Fruit fly (Drosophila melanogaster) whole organism, embryonic: ENCODE measurements around the gene BORCS6.
A peak's percentile ranks its signal among the peaks of the same experiment; 100 is the strongest.

ENCODE experiments used
- Atf-2 ChIP-seq: fragments of 200-800 bp; sonication (Bioruptor generic); optimal IDR thresholded peaks from 2 replicates; lab custom pipeline; 2016; ENCODE audit warnings: missing biosample characterization, missing genetic modification characterization
- BEAF-32 ChIP-seq: fragments of 200-800 bp; sonication (Bioruptor generic); optimal IDR thresholded peaks from 3 replicates; lab custom pipeline; 2017; ENCODE audit warnings: missing biosample characterization, missing genetic modification characterization, mild to moderate bottlenecking, moderate library complexity, missing genetic modification reagents
- Blimp-1 ChIP-seq: fragments of 200-800 bp; sonication (Bioruptor generic); optimal IDR thresholded peaks from 3 replicates; lab custom pipeline; 2018; ENCODE audit warnings: missing biosample characterization, missing genetic modification characterization, mild to moderate bottlenecking, moderate library complexity, missing genetic modification reagents
- CG10543 ChIP-seq: fragments of 200-800 bp; sonication (Bioruptor generic); optimal IDR thresholded peaks from 3 replicates; lab custom pipeline; 2017; ENCODE audit warnings: missing biosample characterization, mild to moderate bottlenecking, missing genetic modification characterization, moderate library complexity
- CG14050 ChIP-seq: fragments of 200-800 bp; sonication (Bioruptor generic); IDR thresholded peaks from 3 replicates; pipeline ENCODE4 v1.3.6; 2022; ENCODE audit warnings: missing biosample characterization, missing genetic modification characterization
- CG14441 ChIP-seq: fragments of 200-800 bp; sonication (Bioruptor generic); IDR thresholded peaks from 2 replicates; pipeline ENCODE4 v1.3.6; 2022; ENCODE audit warnings: missing biosample characterization, missing genetic modification characterization
- CG15073 ChIP-seq: fragments of 200-800 bp; sonication (Bioruptor generic); optimal IDR thresholded peaks from 2 replicates; lab custom pipeline; 2016; ENCODE audit warnings: missing biosample characterization, missing genetic modification characterization
- CG16779 ChIP-seq: fragments of 200-800 bp; sonication (Bioruptor generic); IDR thresholded peaks from 2 replicates; pipeline ENCODE4 v1.3.6; 2022; ENCODE audit warnings: missing biosample characterization, missing genetic modification characterization
- CG17359 ChIP-seq: fragments of 200-800 bp; sonication (Bioruptor generic); optimal IDR thresholded peaks from 3 replicates; lab custom pipeline; 2018; ENCODE audit warnings: missing biosample characterization, mild to moderate bottlenecking, missing genetic modification characterization, moderate library complexity
- CG18011 ChIP-seq: fragments of 200-800 bp; sonication (Bioruptor generic); optimal IDR thresholded peaks from 2 replicates; lab custom pipeline; 2017; ENCODE audit warnings: missing biosample characterization, missing genetic modification characterization, mild to moderate bottlenecking, moderate library complexity, missing genotype
- CG18262 ChIP-seq: fragments of 200-800 bp; optimal IDR thresholded peaks from 3 replicates; lab custom pipeline; 2019; ENCODE audit warnings: missing biosample characterization, mild to moderate bottlenecking, missing genetic modification characterization, moderate library complexity
- CG2678 ChIP-seq: fragments of 200-800 bp; sonication (Bioruptor generic); optimal IDR thresholded peaks from 3 replicates; lab custom pipeline; 2019; ENCODE audit warnings: missing biosample characterization, mild to moderate bottlenecking, missing genetic modification characterization, moderate library complexity
- CG3163 ChIP-seq: fragments of 200-800 bp; sonication (Bioruptor generic); optimal IDR thresholded peaks from 3 replicates; lab custom pipeline; 2016; ENCODE audit warnings: missing biosample characterization, missing genetic modification characterization
- CG34376 ChIP-seq: fragments of 200-800 bp; sonication (Bioruptor generic); optimal IDR thresholded peaks from 2 replicates; lab custom pipeline; 2018; ENCODE audit warnings: missing biosample characterization, mild to moderate bottlenecking, missing genetic modification characterization
- CG34422 ChIP-seq: fragments of 200-800 bp; sonication (Bioruptor generic); IDR thresholded peaks from 3 replicates; pipeline ENCODE4 v1.3.6; 2022; ENCODE audit warnings: missing biosample characterization, missing genetic modification characterization
- CG3726 ChIP-seq: fragments of 200-800 bp; sonication (Bioruptor generic); IDR thresholded peaks from 3 replicates; pipeline ENCODE4, ENCODE4 v1.3.6; 2022; ENCODE audit warnings: missing biosample characterization, missing genetic modification characterization
- CG43689 ChIP-seq: fragments of 200-800 bp; sonication (Bioruptor generic); IDR thresholded peaks from 2 replicates; pipeline ENCODE4 v1.3.6; 2022; ENCODE audit warnings: missing biosample characterization, missing genetic modification characterization
- CG4404 ChIP-seq: fragments of 200-800 bp; sonication (Bioruptor generic); IDR thresholded peaks from 2 replicates; pipeline ENCODE4 v1.3.6; 2022; ENCODE audit warnings: missing biosample characterization, missing genetic modification characterization
- CG4707 ChIP-seq: fragments of 200-800 bp; sonication (Bioruptor generic); optimal IDR thresholded peaks from 2 replicates; lab custom pipeline; 2018; ENCODE audit warnings: missing biosample characterization, mild to moderate bottlenecking, missing genetic modification characterization, moderate library complexity
- CG8478 ChIP-seq: fragments of >200 bp; optimal IDR thresholded peaks from 2 replicates; lab custom pipeline; 2018
- CG8944 ChIP-seq: fragments of 200-800 bp; sonication (Bioruptor generic); optimal IDR thresholded peaks from 3 replicates; lab custom pipeline; 2016; ENCODE audit warnings: missing biosample characterization, missing genetic modification characterization
- CTCF ChIP-seq: fragments of 200-800 bp; sonication (Bioruptor generic); optimal IDR thresholded peaks from 2 replicates; lab custom pipeline; 2017; ENCODE audit warnings: missing biosample characterization, mild to moderate bottlenecking, missing genetic modification characterization, moderate library complexity
- Chrac-16 ChIP-seq: fragments of 200-800 bp; sonication (Bioruptor generic); optimal IDR thresholded peaks from 3 replicates; lab custom pipeline; 2016; ENCODE audit warnings: missing biosample characterization, missing genetic modification characterization
- CoRest ChIP-seq: fragments of 200-800 bp; sonication (Bioruptor generic); optimal IDR thresholded peaks from 3 replicates; lab custom pipeline; 2018; ENCODE audit warnings: missing biosample characterization, mild to moderate bottlenecking, missing genetic modification characterization, moderate library complexity
- Dek ChIP-seq: fragments of 200-800 bp; sonication (Bioruptor generic); optimal IDR thresholded peaks from 3 replicates; lab custom pipeline; 2019; ENCODE audit warnings: missing biosample characterization, mild to moderate bottlenecking, missing genetic modification characterization, moderate library complexity
- E2f2 ChIP-seq: fragments of 200-800 bp; sonication (Bioruptor generic); IDR thresholded peaks from 2 replicates; pipeline ENCODE4 v1.3.6; 2022; ENCODE audit warnings: missing biosample characterization, missing genetic modification characterization
- Ets97D ChIP-seq: fragments of 200-800 bp; sonication (Bioruptor generic); optimal IDR thresholded peaks from 3 replicates; lab custom pipeline; 2016; ENCODE audit warnings: missing biosample characterization, missing genetic modification characterization
- Hand ChIP-seq: fragments of 200-800 bp; sonication (Bioruptor generic); optimal IDR thresholded peaks from 2 replicates; lab custom pipeline; 2017; ENCODE audit warnings: mild to moderate bottlenecking, missing biosample characterization, missing genetic modification reagents, missing genetic modification characterization
- HmgZ ChIP-seq: fragments of 200-800 bp; sonication (Bioruptor generic); optimal IDR thresholded peaks from 2 replicates; lab custom pipeline; 2018; ENCODE audit warnings: missing biosample characterization, mild to moderate bottlenecking, missing genetic modification characterization
- Hr39 ChIP-seq: fragments of >200 bp; optimal IDR thresholded peaks from 2 replicates; lab custom pipeline; 2017
- Jarid2 ChIP-seq: fragments of 200-800 bp; sonication (Bioruptor generic); optimal IDR thresholded peaks from 3 replicates; lab custom pipeline; 2017; ENCODE audit warnings: mild to moderate bottlenecking, missing biosample characterization, missing genetic modification reagents, missing genetic modification characterization
- MBD-R2 ChIP-seq: fragments of 200-800 bp; sonication (Bioruptor generic); IDR thresholded peaks from 2 replicates; pipeline ENCODE4 v1.3.6; 2022; ENCODE audit warnings: missing biosample characterization, missing genetic modification characterization
- Nf-YC ChIP-seq: fragments of 200-800 bp; optimal IDR thresholded peaks from 3 replicates; lab custom pipeline; 2019; ENCODE audit warnings: missing biosample characterization, mild to moderate bottlenecking, missing genetic modification characterization, moderate library complexity
- Ravus ChIP-seq: fragments of 200-800 bp; sonication (Bioruptor generic); IDR thresholded peaks from 2 replicates; pipeline ENCODE4 v1.3.6; 2022; ENCODE audit warnings: missing biosample characterization, missing genetic modification characterization
- Sry-β ChIP-seq: fragments of 200-800 bp; sonication (Bioruptor generic); optimal IDR thresholded peaks from 2 replicates; lab custom pipeline; 2018; ENCODE audit warnings: missing biosample characterization, mild to moderate bottlenecking, missing genetic modification characterization, moderate library complexity
- ab ChIP-seq: fragments of 200-800 bp; sonication (Bioruptor generic); optimal IDR thresholded peaks from 2 replicates; lab custom pipeline; 2016; ENCODE audit warnings: missing biosample characterization, missing genetic modification characterization
- aop ChIP-seq: fragments of 200-800 bp; sonication (Bioruptor generic); IDR thresholded peaks from 2 replicates; pipeline ENCODE4 v1.3.6; 2022; ENCODE audit warnings: missing biosample characterization, missing genetic modification characterization
- crc ChIP-seq: fragments of 200-800 bp; sonication (Bioruptor generic); optimal IDR thresholded peaks from 2 replicates; lab custom pipeline; 2016; ENCODE audit warnings: missing biosample characterization, missing genetic modification characterization
- dan ChIP-seq: fragments of 200-800 bp; sonication (Bioruptor generic); IDR thresholded peaks from 2 replicates; pipeline ENCODE4 v1.3.6; 2022; ENCODE audit warnings: missing biosample characterization, missing genetic modification characterization
- dmrt11E ChIP-seq: fragments of 200-800 bp; sonication (Bioruptor generic); optimal IDR thresholded peaks from 3 replicates; lab custom pipeline; 2018; ENCODE audit warnings: missing biosample characterization, mild to moderate bottlenecking, missing genetic modification characterization, moderate library complexity
- dmrt99B ChIP-seq: fragments of 200-800 bp; sonication (Bioruptor generic); optimal IDR thresholded peaks from 2 replicates; lab custom pipeline; 2018; ENCODE audit warnings: missing biosample characterization, mild to moderate bottlenecking, missing genetic modification characterization, moderate library complexity
- ems ChIP-seq: fragments of 200-800 bp; sonication (Bioruptor generic); optimal IDR thresholded peaks from 3 replicates; lab custom pipeline; 2016; ENCODE audit warnings: missing biosample characterization, missing genetic modification characterization
- jigr1 ChIP-seq: fragments of 200-800 bp; sonication (Bioruptor generic); IDR thresholded peaks from 3 replicates; pipeline ENCODE4 v1.3.6; 2022; ENCODE audit warnings: missing biosample characterization, missing genetic modification characterization
- ken ChIP-seq: fragments of 200-800 bp; sonication (Bioruptor generic); IDR thresholded peaks from 3 replicates; pipeline ENCODE4 v1.3.6; 2022; ENCODE audit warnings: missing biosample characterization, missing genetic modification characterization
- oc ChIP-seq: fragments of 200-800 bp; sonication (Bioruptor generic); optimal IDR thresholded peaks from 2 replicates; lab custom pipeline; 2018; ENCODE audit warnings: missing biosample characterization, mild to moderate bottlenecking, missing genetic modification characterization, moderate library complexity
- pnt ChIP-seq: fragments of 200-800 bp; sonication (Bioruptor generic); optimal IDR thresholded peaks from 3 replicates; lab custom pipeline; 2016; ENCODE audit warnings: missing biosample characterization, missing genetic modification characterization
- ranshi ChIP-seq: fragments of 200-800 bp; sonication (Bioruptor generic); IDR thresholded peaks from 2 replicates; pipeline ENCODE4 v1.3.6; 2022; ENCODE audit warnings: missing biosample characterization, missing genetic modification characterization
- row ChIP-seq: fragments of 200-800 bp; sonication (Bioruptor generic); IDR thresholded peaks from 3 replicates; pipeline ENCODE4 v1.3.6; 2022; ENCODE audit warnings: missing biosample characterization, missing genetic modification characterization
- ssp ChIP-seq: fragments of 200-800 bp; sonication (Bioruptor generic); IDR thresholded peaks from 2 replicates; pipeline ENCODE4 v1.3.6; 2022; ENCODE audit warnings: missing biosample characterization, missing genetic modification characterization
- tap ChIP-seq: fragments of 200-800 bp; optimal IDR thresholded peaks from 3 replicates; lab custom pipeline; 2019; ENCODE audit warnings: missing biosample characterization, mild to moderate bottlenecking, missing genetic modification characterization, moderate library complexity
- vfl ChIP-seq: fragments of 200-800 bp; sonication (Bioruptor generic); optimal IDR thresholded peaks from 2 replicates; lab custom pipeline; 2016; ENCODE audit warnings: missing biosample characterization, missing genetic modification characterization
- wor ChIP-seq: fragments of 200-800 bp; sonication (Bioruptor generic); IDR thresholded peaks from 2 replicates; pipeline ENCODE4 v1.3.6; 2022; ENCODE audit warnings: missing biosample characterization, missing genetic modification characterization

The BORCS6 gene

DNA sequence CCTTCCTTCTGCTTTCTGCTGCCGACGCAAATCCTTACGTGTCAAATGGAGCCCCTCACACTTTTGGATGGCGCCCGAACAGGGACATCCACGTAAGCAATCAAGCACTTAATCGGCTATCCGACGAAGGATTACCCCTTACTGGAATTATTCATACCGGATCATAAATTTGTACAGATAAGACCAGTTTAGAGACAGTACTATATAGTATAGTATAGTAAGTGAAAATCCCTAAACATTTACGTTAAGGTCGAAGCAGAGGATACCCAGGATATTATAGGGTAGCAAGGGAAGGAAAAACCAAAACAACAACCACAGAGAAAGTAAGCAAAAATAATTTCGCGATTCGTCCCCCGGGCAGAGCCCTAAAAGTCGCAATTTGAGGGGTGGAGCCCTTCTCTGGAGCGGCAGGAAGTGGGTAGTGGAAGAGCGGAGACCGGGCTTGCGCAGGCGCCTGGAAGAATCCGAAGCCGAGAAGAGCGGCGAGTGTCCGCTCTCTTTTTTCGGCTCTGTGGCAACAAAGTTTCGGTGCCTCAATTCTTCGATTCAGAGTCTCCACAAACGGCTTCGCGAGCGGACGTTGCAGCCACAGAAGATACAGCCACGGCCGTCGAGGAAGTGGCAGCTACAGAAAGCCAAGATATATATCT, 5.0 kb downstream of the BORCS6 start (continued):
- TF ChIP-seq Sry-β (GFP tag; lab: Kevin White, UChicago) = no peak
- TF ChIP-seq HmgZ (tag; lab: Kevin White, UChicago) = peak; percentile 76
- no peak for TF ChIP-seq Hr39 (lab: Kevin White, UChicago)
- peak; percentile 31 for TF ChIP-seq E2f2
- peak; percentile 64 for TF ChIP-seq CoRest
- TF ChIP-seq ssp (GFP tag; lab: Robert Waterston, UW) = peak; percentile 48
- TF ChIP-seq ken (GFP tag; lab: Robert Waterston, UW) = no peak
- TF ChIP-seq Hand (GFP tag; lab: Kevin White, UChicago) = peak; percentile 76
- TF ChIP-seq CG2678 (tag; lab: Kevin White, UChicago) = peak; percentile 83
- TF ChIP-seq Jarid2 (GFP tag; lab: Kevin White, UChicago) = no peak
- no peak for TF ChIP-seq dan
- no peak for TF ChIP-seq CG10543 (GFP tag; lab: Kevin White, UChicago)
- TF ChIP-seq crc = peak; percentile 66
- TF ChIP-seq CG3726 (GFP tag; lab: Robert Waterston, UW) = no peak; the same call in 2 of the 3 replicates
- TF ChIP-seq CG15073 (GFP tag; lab: Kevin White, UChicago) = no peak
- TF ChIP-seq Ravus = no peak
- TF ChIP-seq Nf-YC (tag; lab: Kevin White, UChicago) = no peak
- TF ChIP-seq BEAF-32 (GFP tag; lab: Kevin White, UChicago) = no peak
- peak; percentile 46; the same call in 1 of the 2 replicates for TF ChIP-seq CG4404
- TF ChIP-seq CG4707 (GFP tag; lab: Kevin White, UChicago) = no peak
- peak; percentile 59 for TF ChIP-seq CG14050
- no peak for TF ChIP-seq vfl (GFP tag; lab: Kevin White, UChicago)
- TF ChIP-seq CG16779 (GFP tag; lab: Robert Waterston, UW) = no peak
- peak; percentile 72 for TF ChIP-seq dmrt99B (tag; lab: Kevin White, UChicago)
- peak; percentile 32; the same call in 1 of the 2 replicates for TF ChIP-seq wor (GFP tag; lab: Robert Waterston, UW)
- TF ChIP-seq CG18262 = peak; percentile 24
- peak; percentile 67; the same call in 1 of the 2 replicates for TF ChIP-seq CG14441 (GFP tag; lab: Robert Waterston, UW)
- TF ChIP-seq Chrac-16 (GFP tag; lab: Kevin White, UChicago) = peak; percentile 55
- no peak; the same call in 2 of the 3 replicates for TF ChIP-seq jigr1 (GFP tag; lab: Robert Waterston, UW)
- no peak for TF ChIP-seq oc (tag; lab: Kevin White, UChicago)
- TF ChIP-seq MBD-R2 (GFP tag; lab: Robert Waterston, UW) = peak; percentile 39; the same call in 1 of the 2 replicates
- TF ChIP-seq CG34376 (GFP tag; lab: Kevin White, UChicago) = peak; percentile 2
- peak; percentile 37 for TF ChIP-seq Atf-2 (GFP tag; lab: Kevin White, UChicago)
- peak; percentile 26 for TF ChIP-seq CG18011 (GFP tag; lab: Kevin White, UChicago)
- peak; percentile 48 for TF ChIP-seq pnt (GFP tag; lab: Kevin White, UChicago)
- TF ChIP-seq CG8944 (GFP tag; lab: Kevin White, UChicago) = peak; percentile 15
- TF ChIP-seq Dek = peak; percentile 74
- TF ChIP-seq ems (GFP tag; lab: Kevin White, UChicago) = peak; percentile 70
- no peak for TF ChIP-seq Blimp-1 (GFP tag; lab: Kevin White, UChicago)
- TF ChIP-seq row (GFP tag; lab: Robert Waterston, UW) = peak; percentile 84
- no peak for TF ChIP-seq CTCF (GFP tag; lab: Kevin White, UChicago)
- TF ChIP-seq CG17359 (tag; lab: Kevin White, UChicago) = peak; percentile 61
- TF ChIP-seq CG3163 (GFP tag; lab: Kevin White, UChicago) = peak; percentile 47
- TF ChIP-seq ab (GFP tag; lab: Kevin White, UChicago) = no peak
- TF ChIP-seq tap (tag; lab: Kevin White, UChicago) = peak; percentile 52
- TF ChIP-seq CG8478 (lab: Kevin White, UChicago) = no peak
- TF ChIP-seq aop (GFP tag; lab: Robert Waterston, UW) = no peak
- TF ChIP-seq ranshi (GFP tag; lab: Robert Waterston, UW) = peak; percentile 73
- peak; percentile 24 for TF ChIP-seq Ets97D
- no peak for TF ChIP-seq dmrt11E
- 0 out of 3 replicates have a peak, but pooled peaks have one; percentile 22 for TF ChIP-seq CG34422
- 0 out of 2 replicates have a peak, but pooled peaks have one; percentile 17 for TF ChIP-seq CG43689
